Worm (Caenorhabditis elegans) whole organism, mixed stage, embryonic: Measurements from ENCODE around the gene D2096.5.
A peak's percentile ranks its signal among the peaks of the same experiment; 100 is the strongest.

Source experiments
- M03D4.4 ChIP-seq: sonication (generic microtip); optimal IDR thresholded peaks from 2 replicates; lab custom pipeline; 2017; ENCODE audit warnings: mild to moderate bottlenecking, missing genetic modification characterization, missing compliant biosample characterization
- bed-3 ChIP-seq: fragments of 200-800 bp; sonication (Bioruptor generic); optimal IDR thresholded peaks from 3 replicates; lab custom pipeline; 2018; ENCODE audit warnings: mild to moderate bottlenecking, missing genetic modification characterization, moderate library complexity, missing compliant biosample characterization
- blmp-1 ChIP-seq: fragments of 150-350 bp; optimal IDR thresholded peaks from 2 replicates; lab custom pipeline; 2014; ENCODE audit warnings: missing biosample characterization, missing genetic modification characterization
- ceh-39 ChIP-seq: fragments of 150-350 bp; optimal IDR thresholded peaks from 2 replicates; lab custom pipeline; 2014; ENCODE audit warnings: missing biosample characterization, missing genetic modification characterization
- ceh-43 ChIP-seq: fragments of 200-800 bp; sonication (Bioruptor generic); optimal IDR thresholded peaks from 2 replicates; lab custom pipeline; 2018; ENCODE audit warnings: mild to moderate bottlenecking, missing genetic modification characterization, moderate library complexity, missing compliant biosample characterization
- ceh-83 ChIP-seq: fragments of 200-800 bp; sonication (Bioruptor generic); optimal IDR thresholded peaks from 2 replicates; lab custom pipeline; 2018; ENCODE audit warnings: mild to moderate bottlenecking, missing genetic modification characterization, missing compliant biosample characterization
- ces-1 ChIP-seq: fragments of 150-350 bp; optimal IDR thresholded peaks from 2 replicates; lab custom pipeline; 2014; ENCODE audit warnings: missing biosample characterization, missing genetic modification reagents, missing genetic modification characterization
- cnd-1 ChIP-seq: fragments of 200-800 bp; sonication (Bioruptor generic); optimal IDR thresholded peaks from 2 replicates; lab custom pipeline; 2018; ENCODE audit warnings: mild to moderate bottlenecking, missing genetic modification characterization, missing compliant biosample characterization
- drap-1 ChIP-seq: fragments of 200-800 bp; sonication (Bioruptor generic); optimal IDR thresholded peaks from 3 replicates; lab custom pipeline; 2018; ENCODE audit warnings: mild to moderate bottlenecking, missing genetic modification characterization, missing compliant biosample characterization
- elt-1 ChIP-seq: sonication (generic microtip); optimal IDR thresholded peaks from 2 replicates; lab custom pipeline; 2017; ENCODE audit warnings: missing genetic modification characterization, mild to moderate bottlenecking, missing compliant biosample characterization, antibody characterized with exemption, moderate library complexity, borderline replicate concordance; ENCODE audit not compliant: insufficient read depth
- elt-3 ChIP-seq: fragments of 150-350 bp; optimal IDR thresholded peaks from 2 replicates; lab custom pipeline; 2014; ENCODE audit warnings: missing biosample characterization, missing genetic modification characterization
- ham-2 ChIP-seq: fragments of 200-800 bp; sonication (Bioruptor generic); optimal IDR thresholded peaks from 2 replicates; lab custom pipeline; 2018; ENCODE audit warnings: mild to moderate bottlenecking, missing genetic modification characterization, missing compliant biosample characterization
- lin-13 ChIP-seq: fragments of 150-350 bp; optimal IDR thresholded peaks from 2 replicates; lab custom pipeline; 2014; ENCODE audit warnings: missing biosample characterization, missing genetic modification characterization
- lin-32 ChIP-seq: fragments of 200-800 bp; sonication (Bioruptor generic); optimal IDR thresholded peaks from 2 replicates; lab custom pipeline; 2018; ENCODE audit warnings: mild to moderate bottlenecking, missing genetic modification characterization, missing compliant biosample characterization
- lsy-2 ChIP-seq: fragments of 150-350 bp; optimal IDR thresholded peaks from 2 replicates; lab custom pipeline; 2014; ENCODE audit warnings: missing biosample characterization, missing genetic modification characterization
- mab-5 ChIP-seq: fragments of 150-350 bp; optimal IDR thresholded peaks from 2 replicates; lab custom pipeline; 2014; ENCODE audit warnings: missing biosample characterization, missing genetic modification characterization
- mep-1 ChIP-seq: fragments of 150-350 bp; optimal IDR thresholded peaks from 2 replicates; lab custom pipeline; 2017; ENCODE audit warnings: missing biosample characterization, missing genetic modification reagents, missing genetic modification characterization, inconsistent platforms
- mls-2 ChIP-seq: sonication (generic microtip); optimal IDR thresholded peaks from 2 replicates; lab custom pipeline; 2016; ENCODE audit warnings: mild to moderate bottlenecking, missing genetic modification characterization, moderate library complexity, missing compliant biosample characterization
- nhr-12 ChIP-seq: fragments of 150-350 bp; optimal IDR thresholded peaks from 2 replicates; lab custom pipeline; 2014; ENCODE audit warnings: missing biosample characterization, missing genetic modification characterization
- nhr-2 ChIP-seq: fragments of 150-350 bp; optimal IDR thresholded peaks from 2 replicates; lab custom pipeline; 2014; ENCODE audit warnings: missing biosample characterization, missing genetic modification characterization
- nhr-237 ChIP-seq: fragments of 150-350 bp; optimal IDR thresholded peaks from 2 replicates; lab custom pipeline; 2014; ENCODE audit warnings: missing biosample characterization, missing genetic modification characterization
- nhr-28 ChIP-seq: fragments of 150-350 bp; optimal IDR thresholded peaks from 2 replicates; lab custom pipeline; 2014; ENCODE audit warnings: missing biosample characterization, missing genetic modification characterization
- nhr-76 ChIP-seq: sonication (generic microtip); optimal IDR thresholded peaks from 2 replicates; lab custom pipeline; 2017; ENCODE audit warnings: missing biosample characterization, missing genetic modification characterization
- pha-4 ChIP-seq: fragments of 150-350 bp; optimal IDR thresholded peaks from 2 replicates; lab custom pipeline; 2018; ENCODE audit warnings: missing biosample characterization, missing genetic modification reagents, missing genetic modification characterization
- sem-2 ChIP-seq: fragments of 200-800 bp; sonication (Bioruptor generic); optimal IDR thresholded peaks from 2 replicates; lab custom pipeline; 2018; ENCODE audit warnings: mild to moderate bottlenecking, missing genetic modification characterization, missing compliant biosample characterization
- sptf-1 ChIP-seq: sonication (generic microtip); optimal IDR thresholded peaks from 2 replicates; lab custom pipeline; 2017; ENCODE audit warnings: mild to moderate bottlenecking, missing genetic modification characterization, moderate library complexity, missing compliant biosample characterization
- tbx-8 ChIP-seq: fragments of 200-800 bp; sonication (Bioruptor generic); optimal IDR thresholded peaks from 2 replicates; lab custom pipeline; 2018; ENCODE audit warnings: mild to moderate bottlenecking, missing genetic modification characterization, moderate library complexity, missing compliant biosample characterization
- unc-120 ChIP-seq: sonication (generic microtip); optimal IDR thresholded peaks from 2 replicates; lab custom pipeline; 2017; ENCODE audit warnings: missing genetic modification characterization, missing compliant biosample characterization; ENCODE audit not compliant: poor library complexity, severe bottlenecking
- unc-39 ChIP-seq: fragments of 150-350 bp; optimal IDR thresholded peaks from 2 replicates; lab custom pipeline; 2014; ENCODE audit warnings: missing biosample characterization, missing genetic modification characterization
- unc-62 ChIP-seq: fragments of 150-350 bp; optimal IDR thresholded peaks from 2 replicates; lab custom pipeline; 2014; ENCODE audit warnings: missing biosample characterization, missing genetic modification reagents, missing genetic modification characterization
- zip-8 ChIP-seq: fragments of 150-350 bp; optimal IDR thresholded peaks from 2 replicates; lab custom pipeline; 2014; ENCODE audit warnings: missing biosample characterization, missing genetic modification characterization
- ztf-11 ChIP-seq: fragments of 150-350 bp; optimal IDR thresholded peaks from 2 replicates; lab custom pipeline; 2014; ENCODE audit warnings: missing biosample characterization, missing genetic modification characterization

The D2096.5 gene

ce11 chrIV:8384737-8385136, 25.2 kb upstream of the D2096.5 start:
- no peak for TF ChIP-seq unc-62 (GFP tag; lab: Kevin White, UChicago)
- no peak for TF ChIP-seq cnd-1 (tag; lab: Kevin White, UChicago)
- no peak for TF ChIP-seq mab-5 (tag; lab: Kevin White, UChicago)
- TF ChIP-seq ces-1 (GFP tag; lab: Kevin White, UChicago): no peak
- no peak for TF ChIP-seq elt-3 (tag; lab: Kevin White, UChicago)
- no peak for TF ChIP-seq nhr-28
- no peak for TF ChIP-seq mls-2
- no peak for TF ChIP-seq pha-4 (tag; lab: Kevin White, UChicago)
- no peak for TF ChIP-seq ceh-43 (GFP tag; lab: Kevin White, UChicago)
- TF ChIP-seq bed-3 (GFP tag; lab: Kevin White, UChicago): no peak

ce11 chrIV:8382695-8383094, 23.1 kb upstream of the D2096.5 start, which contains the start of gene D2096.9:
Gene D2096.9, minus strand, starts transcription at chrIV:8382795.
- TF ChIP-seq blmp-1 (tag; lab: Kevin White, UChicago) (no peak), mab-5 (tag; lab: Kevin White, UChicago) (no peak), cnd-1 (tag; lab: Kevin White, UChicago) (no peak), nhr-28 (no peak), nhr-2 (tag; lab: Kevin White, UChicago) (no peak)

ce11 chrIV:8380266-8380850, 20.8 kb upstream of the D2096.5 start:
- TF ChIP-seq drap-1 (GFP tag; lab: Kevin White, UChicago): no peak
- TF ChIP-seq nhr-12: no peak
- TF ChIP-seq unc-62 (GFP tag; lab: Kevin White, UChicago): no peak
- no peak for TF ChIP-seq nhr-2 (tag; lab: Kevin White, UChicago)
- TF ChIP-seq nhr-76 (tag; lab: Kevin White, UChicago): no peak
- TF ChIP-seq lin-13 (tag; lab: Kevin White, UChicago): no peak
- no peak for TF ChIP-seq lin-32 (GFP tag; lab: Kevin White, UChicago)
- TF ChIP-seq nhr-237 (tag; lab: Kevin White, UChicago): no peak
- no peak for TF ChIP-seq unc-39 (tag; lab: Kevin White, UChicago)
- TF ChIP-seq M03D4.4 (tag; lab: Kevin White, UChicago): no peak
- no peak for TF ChIP-seq cnd-1 (tag; lab: Kevin White, UChicago)
- no peak for TF ChIP-seq ces-1 (GFP tag; lab: Kevin White, UChicago)
- TF ChIP-seq ceh-39 (tag; lab: Kevin White, UChicago): no peak
- TF ChIP-seq ceh-43 (GFP tag; lab: Kevin White, UChicago): no peak
- no peak for TF ChIP-seq elt-1
- no peak for TF ChIP-seq blmp-1 (tag; lab: Kevin White, UChicago)
- TF ChIP-seq unc-120: no peak
- no peak for TF ChIP-seq tbx-8 (GFP tag; lab: Kevin White, UChicago)

ce11 chrIV:8379683-8380082, 20.1 kb upstream of the D2096.5 start, which contains the start of gene praf-3:
Gene praf-3, plus strand, starts transcription at chrIV:8379983.
- TF ChIP-seq ceh-83: no peak
- TF ChIP-seq, all 35 proteins: peak for 0

ce11 chrIV:8379278-8379677, 19.7 kb upstream of the D2096.5 start, which contains the start of gene nap-1:
Gene nap-1, minus strand, starts transcription at chrIV:8379319.
- TF ChIP-seq lin-13 (tag; lab: Kevin White, UChicago) (peak; percentile 61), ceh-39 (tag; lab: Kevin White, UChicago) (peak; percentile 56), M03D4.4 (tag; lab: Kevin White, UChicago) (no peak), nhr-12 (no peak), ces-1 (GFP tag; lab: Kevin White, UChicago) (peak; percentile 42), lin-32 (GFP tag; lab: Kevin White, UChicago) (no peak), nhr-237 (tag; lab: Kevin White, UChicago) (peak; percentile 31), mep-1 (tag; lab: Kevin White, UChicago) (peak; percentile 69), pha-4 (tag; lab: Kevin White, UChicago) (peak; percentile 60), drap-1 (GFP tag; lab: Kevin White, UChicago) (no peak), lsy-2 (tag; lab: Kevin White, UChicago) (peak; percentile 74), nhr-76 (tag; lab: Kevin White, UChicago) (no peak), cnd-1 (tag; lab: Kevin White, UChicago) (no peak)

ce11 chrIV:8378280-8378679, 18.7 kb upstream of the D2096.5 start:
- TF ChIP-seq elt-3 (tag; lab: Kevin White, UChicago) (no peak), sptf-1 (tag; lab: Kevin White, UChicago) (no peak), ceh-83 (no peak), lin-13 (tag; lab: Kevin White, UChicago) (no peak), mls-2 (no peak), blmp-1 (tag; lab: Kevin White, UChicago) (no peak), ham-2 (GFP tag; lab: Kevin White, UChicago) (no peak), zip-8 (tag; lab: Kevin White, UChicago) (no peak), nhr-2 (tag; lab: Kevin White, UChicago) (no peak), unc-39 (tag; lab: Kevin White, UChicago) (no peak), ztf-11 (tag; lab: Kevin White, UChicago) (no peak), drap-1 (GFP tag; lab: Kevin White, UChicago) (no peak), nhr-76 (tag; lab: Kevin White, UChicago) (no peak), ces-1 (GFP tag; lab: Kevin White, UChicago) (no peak), unc-120 (no peak), ceh-39 (tag; lab: Kevin White, UChicago) (no peak), nhr-28 (no peak), sem-2 (GFP tag; lab: Kevin White, UChicago) (no peak), nhr-237 (tag; lab: Kevin White, UChicago) (no peak), ceh-43 (GFP tag; lab: Kevin White, UChicago) (no peak)
